Worm (Caenorhabditis elegans): Measurements from ENCODE around the gene cyp-35D1.

ce11 chrV:16062788-16063187 lies 6.2 kb upstream of the cyp-35D1 start, which contains the start of gene F14H3.14:
- TF ChIP-seq ZK546.5 (tag; optimal IDR thresholded peaks at IDR 0.05) (no peak), pqm-1 (tag; optimal IDR thresholded peaks at IDR 0.05) (no peak)

Measured in whole organism, L3 larva.